Fruit fly (Drosophila melanogaster): ENCODE measurements around the gene dpr4.

Gene dpr4

dm6 chr3R:11566769-11567570, 24.2 kb upstream of the dpr4 start, which contains the start of the genes fabp and sea:
Gene fabp, minus strand, starts transcription at chr3R:11567054.
Gene sea, minus strand, starts transcription at chr3R:11567054.
- TF ChIP-seq HLH106 (tag; optimal IDR thresholded peaks at IDR 0.05) = peak; percentile 50
- TF ChIP-seq tai (GFP tag; optimal IDR thresholded peaks at IDR 0.05) = no peak
- TF ChIP-seq Dfd (GFP tag; optimal IDR thresholded peaks at IDR 0.05) = no peak
- no peak for TF ChIP-seq Rel (GFP tag; optimal IDR thresholded peaks at IDR 0.05)
- peak; percentile 35 for TF ChIP-seq Rel (tag; optimal IDR thresholded peaks at IDR 0.05)
- TF ChIP-seq sv (GFP tag; optimal IDR thresholded peaks at IDR 0.05) = no peak
- no peak for TF ChIP-seq dsf (GFP tag; optimal IDR thresholded peaks at IDR 0.05; ENCODE audit: borderline replicate concordance)
- TF ChIP-seq woc (GFP tag; optimal IDR thresholded peaks at IDR 0.05) = no peak
- no peak for TF ChIP-seq dl (GFP tag; optimal IDR thresholded peaks at IDR 0.05; ENCODE audit: insufficient read depth in 1 of 2, partially characterized antibody in 2 of 2)
- no peak for TF ChIP-seq CG9705 (GFP tag; optimal IDR thresholded peaks at IDR 0.05)
- TF ChIP-seq GATAd (GFP tag; optimal IDR thresholded peaks at IDR 0.05) = no peak
- peak; percentile 67 for TF ChIP-seq fru (GFP tag; optimal IDR thresholded peaks at IDR 0.05)
- no peak for TF ChIP-seq jim (GFP tag; optimal IDR thresholded peaks at IDR 0.05)
- no peak for TF ChIP-seq usp (GFP tag; optimal IDR thresholded peaks at IDR 0.05)
- no peak for TF ChIP-seq Dif (GFP tag; optimal IDR thresholded peaks at IDR 0.05; ENCODE audit: partially characterized antibody)
- peak; percentile 59 for TF ChIP-seq Hr83 (GFP tag; optimal IDR thresholded peaks at IDR 0.05; ENCODE audit: poor library complexity, severe bottlenecking)
- TF ChIP-seq foxo (GFP tag; optimal IDR thresholded peaks at IDR 0.05) = peak in 1 of 2 experiments; percentile 50
- no peak for TF ChIP-seq Abd-B (GFP tag; optimal IDR thresholded peaks at IDR 0.05)
- TF ChIP-seq Sp1 (GFP tag; optimal IDR thresholded peaks at IDR 0.05) = peak; percentile 67
- TF ChIP-seq lola (GFP tag; optimal IDR thresholded peaks at IDR 0.05) = no peak
- TF ChIP-seq sage (GFP tag; optimal IDR thresholded peaks at IDR 0.05) = no peak
- TF ChIP-seq N (GFP tag; optimal IDR thresholded peaks at IDR 0.05) = no peak
- no peak for TF ChIP-seq CG32264 (GFP tag; optimal IDR thresholded peaks at IDR 0.05)
- TF ChIP-seq Hnf4 (GFP tag; optimal IDR thresholded peaks at IDR 0.05) = peak; percentile 56
- TF ChIP-seq ey (GFP tag; optimal IDR thresholded peaks at IDR 0.05) = peak; percentile 32
- TF ChIP-seq br (GFP tag; optimal IDR thresholded peaks at IDR 0.05) = peak; percentile 35
- TF ChIP-seq Vsx2 (GFP tag; optimal IDR thresholded peaks at IDR 0.05; ENCODE audit: partially characterized antibody) = no peak
- peak; percentile 50 for TF ChIP-seq rgr (GFP tag; optimal IDR thresholded peaks at IDR 0.05)
- no peak for TF ChIP-seq dmrt93B (GFP tag; optimal IDR thresholded peaks at IDR 0.05)
- peak; percentile 37 for TF ChIP-seq psq (GFP tag; optimal IDR thresholded peaks at IDR 0.05)
- TF ChIP-seq Mio (GFP tag; optimal IDR thresholded peaks at IDR 0.05) = no peak
- no peak for TF ChIP-seq Hr78 (GFP tag; optimal IDR thresholded peaks at IDR 0.05)
- TF ChIP-seq pan (optimal IDR thresholded peaks at IDR 0.05) = no peak
- no peak for TF ChIP-seq Myc (optimal IDR thresholded peaks at IDR 0.05)
- peak; percentile 52 for TF ChIP-seq h (GFP tag; optimal IDR thresholded peaks at IDR 0.05)
- no peak for TF ChIP-seq brk (GFP tag; optimal IDR thresholded peaks at IDR 0.05)
- TF ChIP-seq Jra (GFP tag; optimal IDR thresholded peaks at IDR 0.05) = no peak
- peak; percentile 94 for TF ChIP-seq CrebA (GFP tag; optimal IDR thresholded peaks at IDR 0.05; ENCODE audit: borderline replicate concordance)
- TF ChIP-seq OdsH (GFP tag; optimal IDR thresholded peaks at IDR 0.05) = peak; percentile 58

- TF ChIP-seq CG9705 (GFP tag; optimal IDR thresholded peaks at IDR 0.05) = peak; percentile 21
- TF ChIP-seq CG32264 (GFP tag; optimal IDR thresholded peaks at IDR 0.05) = no peak
- no peak for TF ChIP-seq psq (GFP tag; optimal IDR thresholded peaks at IDR 0.05)
- TF ChIP-seq br (GFP tag; optimal IDR thresholded peaks at IDR 0.05) = no peak
- TF ChIP-seq Dif (GFP tag; optimal IDR thresholded peaks at IDR 0.05; ENCODE audit: partially characterized antibody) = no peak
- TF ChIP-seq Vsx2 (GFP tag; optimal IDR thresholded peaks at IDR 0.05; ENCODE audit: partially characterized antibody) = no peak
- no peak for TF ChIP-seq Hr78 (GFP tag; optimal IDR thresholded peaks at IDR 0.05)
- no peak for TF ChIP-seq Dfd (GFP tag; optimal IDR thresholded peaks at IDR 0.05)
- TF ChIP-seq dl (GFP tag; optimal IDR thresholded peaks at IDR 0.05; ENCODE audit: insufficient read depth in 1 of 2, partially characterized antibody in 2 of 2) = no peak
- no peak for TF ChIP-seq ey (GFP tag; optimal IDR thresholded peaks at IDR 0.05)
- no peak for TF ChIP-seq Rel (GFP tag; optimal IDR thresholded peaks at IDR 0.05)
- TF ChIP-seq Rel (tag; optimal IDR thresholded peaks at IDR 0.05) = peak; percentile 61
- TF ChIP-seq tai (GFP tag; optimal IDR thresholded peaks at IDR 0.05) = peak; percentile 3
- no peak for TF ChIP-seq OdsH (GFP tag; optimal IDR thresholded peaks at IDR 0.05)
- TF ChIP-seq usp (GFP tag; optimal IDR thresholded peaks at IDR 0.05) = no peak
- no peak for TF ChIP-seq Hr83 (GFP tag; optimal IDR thresholded peaks at IDR 0.05; ENCODE audit: poor library complexity, severe bottlenecking)
- no peak for TF ChIP-seq fru (GFP tag; optimal IDR thresholded peaks at IDR 0.05)
- TF ChIP-seq Hnf4 (GFP tag; optimal IDR thresholded peaks at IDR 0.05) = peak; percentile 27
- no peak for TF ChIP-seq Mio (GFP tag; optimal IDR thresholded peaks at IDR 0.05)
- no peak for TF ChIP-seq dmrt93B (GFP tag; optimal IDR thresholded peaks at IDR 0.05)
- TF ChIP-seq Sp1 (GFP tag; optimal IDR thresholded peaks at IDR 0.05) = peak; percentile 56
- no peak for TF ChIP-seq brk (GFP tag; optimal IDR thresholded peaks at IDR 0.05)
- TF ChIP-seq N (GFP tag; optimal IDR thresholded peaks at IDR 0.05) = no peak
- TF ChIP-seq CrebA (GFP tag; optimal IDR thresholded peaks at IDR 0.05; ENCODE audit: borderline replicate concordance) = peak; percentile 68
These were observed 22.1 kb upstream of the dpr4 start for dm6 chr3R:11564792-11565402.

All from whole organism, wandering third instar larva.